Worm (Caenorhabditis elegans) whole organism, L1 larva: Measurements from ENCODE around the gene mcm-2.

Experiments used
- elt-2 ChIP-seq: sonication (generic microtip); optimal IDR thresholded peaks from 2 replicates; lab custom pipeline; 2016; ENCODE audit warnings: missing genetic modification characterization, mild to moderate bottlenecking, inconsistent platforms, missing compliant biosample characterization, missing genetic modification reagents
- isw-1 ChIP-seq: fragments of 200-800 bp; sonication (Bioruptor generic); IDR thresholded peaks from 2 replicates; pipeline ENCODE4 v1.3.6; 2022; ENCODE audit warnings: missing genetic modification characterization, missing compliant biosample characterization
- lsy-2 ChIP-seq, 2 experiments: fragments of 150-350 bp; optimal IDR thresholded peaks; 2 replicates each; lab custom pipeline; 2014; ENCODE audit warnings: missing biosample characterization in 2 of 2, missing genetic modification characterization in 2 of 2

ce11 chrII:11971009-11971636, 35.3 kb downstream of the mcm-2 start:
- TF ChIP-seq elt-2 (tag; lab: Kevin White, UChicago) (no peak), isw-1 (GFP tag; lab: Robert Waterston, UW) (no peak), lsy-2 (tag; optimal IDR thresholded peaks at IDR 0.05; lab: Kevin White, UChicago) (no peak)
